Fruit fly (Drosophila melanogaster) whole organism, embryonic: ENCODE results near the gene Adck5.

ENCODE experiments used
- Atf3 ChIP-seq: fragments of 200-800 bp; sonication (Bioruptor generic); optimal IDR thresholded peaks from 3 replicates; lab custom pipeline; 2016; ENCODE audit warnings: missing biosample characterization, missing genetic modification characterization
- BEAF-32 ChIP-seq: fragments of 200-800 bp; sonication (Bioruptor generic); optimal IDR thresholded peaks from 3 replicates; lab custom pipeline; 2017; ENCODE audit warnings: missing biosample characterization, missing genetic modification characterization, mild to moderate bottlenecking, moderate library complexity, missing genetic modification reagents
- Bteb2 ChIP-seq: fragments of 200-800 bp; sonication (Bioruptor generic); optimal IDR thresholded peaks from 2 replicates; lab custom pipeline; 2016; ENCODE audit warnings: missing biosample characterization, missing genetic modification characterization
- CG10321 ChIP-seq: fragments of 200-800 bp; sonication (Bioruptor generic); IDR thresholded peaks from 2 replicates; pipeline ENCODE4 v1.3.6; 2022; ENCODE audit warnings: missing biosample characterization, missing genetic modification characterization
- CG17568 ChIP-seq: fragments of 200-800 bp; sonication (Bioruptor generic); optimal IDR thresholded peaks from 2 replicates; lab custom pipeline; 2018; ENCODE audit warnings: missing biosample characterization, mild to moderate bottlenecking, missing genetic modification characterization, moderate library complexity
- CG18599 ChIP-seq: fragments of 200-800 bp; sonication (Bioruptor generic); optimal IDR thresholded peaks from 3 replicates; lab custom pipeline; 2017; ENCODE audit warnings: missing biosample characterization, missing genetic modification characterization, mild to moderate bottlenecking, moderate library complexity, missing genetic modification reagents
- CG2116 ChIP-seq: fragments of 200-800 bp; sonication (Bioruptor generic); optimal IDR thresholded peaks from 3 replicates; lab custom pipeline; 2018; ENCODE audit warnings: missing biosample characterization, mild to moderate bottlenecking, missing genetic modification characterization
- CG2129 ChIP-seq: fragments of 200-800 bp; sonication (Bioruptor generic); IDR thresholded peaks from 2 replicates; pipeline ENCODE4 v1.3.6; 2022; ENCODE audit warnings: missing biosample characterization, missing genetic modification characterization; ENCODE audit not compliant: partially characterized antibody
- CG3407 ChIP-seq: fragments of 200-800 bp; sonication (Bioruptor generic); optimal IDR thresholded peaks from 2 replicates; lab custom pipeline; 2018; ENCODE audit warnings: missing biosample characterization, mild to moderate bottlenecking, missing genetic modification characterization
- CG3838 ChIP-seq: fragments of 200-800 bp; sonication (Bioruptor generic); optimal IDR thresholded peaks from 3 replicates; lab custom pipeline; 2016; ENCODE audit warnings: missing biosample characterization, missing genetic modification characterization
- CG4820 ChIP-seq: fragments of 200-800 bp; sonication (Bioruptor generic); optimal IDR thresholded peaks from 3 replicates; lab custom pipeline; 2016; ENCODE audit warnings: missing biosample characterization, missing genetic modification characterization
- CG4854 ChIP-seq: fragments of 200-800 bp; sonication (Bioruptor generic); optimal IDR thresholded peaks from 2 replicates; lab custom pipeline; 2016; ENCODE audit warnings: missing biosample characterization, missing genetic modification characterization, inconsistent platforms
- CG9215 ChIP-seq: fragments of 200-800 bp; sonication (Bioruptor generic); IDR thresholded peaks from 2 replicates; pipeline ENCODE4 v1.3.6; 2022; ENCODE audit warnings: missing biosample characterization, missing genetic modification characterization
- CG9437 ChIP-seq: fragments of 200-800 bp; sonication (Bioruptor generic); optimal IDR thresholded peaks from 2 replicates; lab custom pipeline; 2018; ENCODE audit warnings: missing biosample characterization, mild to moderate bottlenecking, missing genetic modification characterization
- CoRest ChIP-seq: fragments of 200-800 bp; sonication (Bioruptor generic); optimal IDR thresholded peaks from 3 replicates; lab custom pipeline; 2018; ENCODE audit warnings: missing biosample characterization, mild to moderate bottlenecking, missing genetic modification characterization, moderate library complexity
- Dbx ChIP-seq: fragments of 200-800 bp; sonication (Bioruptor generic); IDR thresholded peaks from 3 replicates; pipeline ENCODE4 v1.3.6; 2022; ENCODE audit warnings: missing biosample characterization, missing genetic modification characterization
- Hmx ChIP-seq: fragments of 200-800 bp; sonication (Bioruptor generic); optimal IDR thresholded peaks from 2 replicates; lab custom pipeline; 2016; ENCODE audit warnings: missing biosample characterization, missing genetic modification characterization
- Kr ChIP-seq: fragments of 200-800 bp; sonication (Bioruptor generic); optimal IDR thresholded peaks from 2 replicates; lab custom pipeline; 2017; ENCODE audit warnings: missing biosample characterization, mild to moderate bottlenecking, missing genetic modification characterization
- Lhr ChIP-seq: fragments of 200-800 bp; sonication (Bioruptor generic); optimal IDR thresholded peaks from 3 replicates; lab custom pipeline; 2017; ENCODE audit warnings: mild to moderate bottlenecking, missing biosample characterization, missing genetic modification reagents, missing genetic modification characterization
- Meics ChIP-seq: fragments of 200-800 bp; sonication (Bioruptor generic); optimal IDR thresholded peaks from 2 replicates; lab custom pipeline; 2017; ENCODE audit warnings: missing biosample characterization, mild to moderate bottlenecking, missing genetic modification characterization
- Nf-YA ChIP-seq: fragments of 200-800 bp; sonication (Bioruptor generic); IDR thresholded peaks from 2 replicates; pipeline ENCODE4 v1.3.6; 2022; ENCODE audit warnings: missing biosample characterization, missing genetic modification characterization
- Nf-YB ChIP-seq: fragments of 200-800 bp; sonication (Bioruptor generic); optimal IDR thresholded peaks from 3 replicates; lab custom pipeline; 2019; ENCODE audit warnings: missing biosample characterization, mild to moderate bottlenecking, missing genetic modification characterization, moderate library complexity
- Poxn ChIP-seq: fragments of 200-800 bp; sonication (Bioruptor generic); IDR thresholded peaks from 2 replicates; pipeline ENCODE4 v1.3.6; 2022; ENCODE audit warnings: missing biosample characterization, missing genetic modification characterization
- Sin3A ChIP-seq: fragments of >200 bp; optimal IDR thresholded peaks from 2 replicates; lab custom pipeline; 2018
- Xrp1 ChIP-seq: fragments of 200-800 bp; sonication (Bioruptor generic); IDR thresholded peaks from 2 replicates; pipeline ENCODE4 v1.3.6; 2022; ENCODE audit warnings: missing biosample characterization, missing genetic modification characterization
- abd-A ChIP-seq: fragments of 200-800 bp; sonication (Bioruptor generic); optimal IDR thresholded peaks from 3 replicates; lab custom pipeline; 2019; ENCODE audit warnings: missing biosample characterization, mild to moderate bottlenecking, missing genetic modification characterization, moderate library complexity
- ara ChIP-seq: fragments of 200-800 bp; sonication (Bioruptor generic); IDR thresholded peaks from 2 replicates; pipeline ENCODE4 v1.3.6; 2022; ENCODE audit warnings: missing biosample characterization, missing genetic modification characterization
- bcd ChIP-seq: fragments of 200-800 bp; sonication (Bioruptor generic); optimal IDR thresholded peaks from 2 replicates; lab custom pipeline; 2017; ENCODE audit warnings: missing biosample characterization, mild to moderate bottlenecking, missing genetic modification characterization
- bowl ChIP-seq: fragments of 200-800 bp; sonication (Bioruptor generic); IDR thresholded peaks from 2 replicates; pipeline ENCODE4 v1.3.6; 2022; ENCODE audit warnings: missing biosample characterization, missing genetic modification characterization
- bsh ChIP-seq, 2 experiments: fragments of 200-800 bp; sonication (Bioruptor generic); optimal IDR thresholded peaks; 2 replicates each; lab custom pipeline; 2017 to 2018; ENCODE audit warnings: mild to moderate bottlenecking in 2 of 2, missing biosample characterization in 2 of 2, missing genetic modification characterization in 2 of 2, moderate library complexity in 1 of 2
- crc ChIP-seq: fragments of 200-800 bp; sonication (Bioruptor generic); optimal IDR thresholded peaks from 2 replicates; lab custom pipeline; 2016; ENCODE audit warnings: missing biosample characterization, missing genetic modification characterization
- dm ChIP-seq: fragments of 200-800 bp; sonication (Bioruptor generic); optimal IDR thresholded peaks from 3 replicates; lab custom pipeline; 2016; ENCODE audit warnings: missing biosample characterization, missing genetic modification characterization
- ewg ChIP-seq: fragments of 200-800 bp; sonication (Bioruptor generic); optimal IDR thresholded peaks from 3 replicates; lab custom pipeline; 2017; ENCODE audit warnings: mild to moderate bottlenecking, missing biosample characterization, missing genetic modification reagents, missing genetic modification characterization
- fd64A ChIP-seq: fragments of 200-800 bp; sonication (Bioruptor generic); optimal IDR thresholded peaks from 3 replicates; lab custom pipeline; 2018; ENCODE audit warnings: missing biosample characterization, mild to moderate bottlenecking, missing genetic modification characterization
- gce ChIP-seq: fragments of 200-800 bp; sonication (Bioruptor generic); IDR thresholded peaks from 3 replicates; pipeline ENCODE4 v1.3.6; 2022; ENCODE audit warnings: missing biosample characterization, missing genetic modification characterization
- grau ChIP-seq: fragments of 200-800 bp; optimal IDR thresholded peaks from 3 replicates; lab custom pipeline; 2019; ENCODE audit warnings: missing biosample characterization, mild to moderate bottlenecking, missing genetic modification characterization, moderate library complexity
- grn ChIP-seq: fragments of 200-800 bp; sonication (Bioruptor generic); optimal IDR thresholded peaks from 3 replicates; lab custom pipeline; 2017; ENCODE audit warnings: missing biosample characterization, missing genetic modification characterization
- hbn ChIP-seq: fragments of 200-800 bp; sonication (Bioruptor generic); IDR thresholded peaks from 2 replicates; pipeline ENCODE4 v1.3.6; 2022; ENCODE audit warnings: missing biosample characterization, missing genetic modification characterization; ENCODE audit not compliant: partially characterized antibody
- klu ChIP-seq: fragments of 200-800 bp; sonication (Bioruptor generic); IDR thresholded peaks from 2 replicates; pipeline ENCODE4 v1.3.6; 2022; ENCODE audit warnings: missing biosample characterization, missing genetic modification characterization
- mam ChIP-seq: fragments of 200-800 bp; sonication (Bioruptor generic); optimal IDR thresholded peaks from 3 replicates; lab custom pipeline; 2016; ENCODE audit warnings: missing biosample characterization, missing genetic modification characterization
- mld ChIP-seq: fragments of 200-800 bp; sonication (Bioruptor generic); IDR thresholded peaks from 3 replicates; pipeline ENCODE4 v1.3.6; 2022; ENCODE audit warnings: missing biosample characterization, missing genetic modification characterization; ENCODE audit not compliant: partially characterized antibody
- scrt ChIP-seq: fragments of 200-800 bp; sonication (Bioruptor generic); optimal IDR thresholded peaks from 2 replicates; lab custom pipeline; 2018; ENCODE audit warnings: missing biosample characterization, mild to moderate bottlenecking, missing genetic modification characterization, moderate library complexity
- sens ChIP-seq: fragments of 200-800 bp; sonication (Bioruptor generic); peaks from one replicate; lab custom pipeline; 2016; ENCODE audit warnings: missing biosample characterization, missing genetic modification characterization
- sim ChIP-seq: fragments of 200-800 bp; sonication (Bioruptor generic); IDR thresholded peaks from 2 replicates; pipeline ENCODE4 v1.3.6; 2022; ENCODE audit warnings: missing biosample characterization, missing genetic modification characterization
- tgo ChIP-seq: fragments of 200-800 bp; sonication (Bioruptor generic); IDR thresholded peaks from 3 replicates; pipeline ENCODE4 v1.3.6; 2022; ENCODE audit warnings: missing biosample characterization, missing genetic modification characterization
- tup ChIP-seq: fragments of 200-800 bp; sonication (Bioruptor generic); optimal IDR thresholded peaks from 2 replicates; lab custom pipeline; 2016; ENCODE audit warnings: missing biosample characterization, mild to moderate bottlenecking, missing genetic modification characterization, moderate library complexity
- wdn ChIP-seq: fragments of 200-800 bp; sonication (Bioruptor generic); IDR thresholded peaks from 2 replicates; pipeline ENCODE4 v1.3.6; 2022; ENCODE audit warnings: missing biosample characterization, missing genetic modification characterization
- wor ChIP-seq: fragments of 200-800 bp; sonication (Bioruptor generic); IDR thresholded peaks from 2 replicates; pipeline ENCODE4 v1.3.6; 2022; ENCODE audit warnings: missing biosample characterization, missing genetic modification characterization
- zen2 ChIP-seq: fragments of 200-800 bp; sonication (Bioruptor generic); IDR thresholded peaks from 3 replicates; pipeline ENCODE4 v1.3.6; 2022; ENCODE audit warnings: missing biosample characterization, missing genetic modification characterization; ENCODE audit not compliant: partially characterized antibody

The Adck5 gene

DNA sequence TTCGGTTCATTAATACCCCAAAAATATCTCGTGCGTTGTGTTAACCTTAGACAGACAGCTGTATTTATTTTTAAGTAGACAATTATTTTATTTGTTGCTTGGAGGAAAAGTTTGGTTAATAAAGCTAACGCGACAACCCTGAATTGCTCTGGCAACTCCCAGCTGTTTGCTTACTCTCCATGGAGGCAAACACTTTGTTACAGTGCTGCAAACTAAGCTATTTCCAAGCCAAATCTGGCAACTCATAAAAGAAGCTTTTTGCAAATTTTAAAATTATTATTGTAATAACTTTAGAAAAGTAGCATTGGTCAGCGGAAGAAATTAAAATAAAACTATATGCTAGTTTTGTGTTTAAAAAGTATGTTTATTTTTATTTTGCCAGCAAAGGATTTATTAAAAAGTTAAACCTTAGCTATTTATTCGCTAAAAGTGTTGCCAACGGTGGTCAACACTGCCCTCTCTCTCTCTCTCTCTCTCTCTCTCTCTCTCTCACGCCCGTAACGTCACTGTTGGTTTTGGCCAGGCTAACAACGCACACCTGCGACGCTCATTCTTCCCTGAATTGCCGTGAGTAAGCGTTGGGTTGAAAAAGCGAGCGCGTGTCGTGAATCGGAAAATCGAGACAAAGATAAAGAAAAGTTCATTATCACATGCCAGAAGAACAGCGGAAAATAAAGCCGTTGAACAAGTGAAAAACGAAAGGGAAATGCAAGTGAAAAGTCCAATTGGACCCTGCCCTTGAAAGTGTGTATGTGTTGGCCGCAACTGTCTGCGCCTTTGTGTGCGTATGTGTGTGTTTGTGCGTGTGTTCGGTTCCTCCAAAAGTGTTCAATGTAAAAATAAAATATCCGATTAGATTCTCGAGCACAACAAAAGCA is 45.9 kb downstream of the Adck5 start (continued):
- peak; percentile 96 for TF ChIP-seq Dbx (GFP tag; lab: Robert Waterston, UW)
- peak; percentile 63 for TF ChIP-seq Hmx (GFP tag; lab: Kevin White, UChicago)
- TF ChIP-seq sim (GFP tag; lab: Robert Waterston, UW): peak; percentile 85
- peak; percentile 83 for TF ChIP-seq klu (GFP tag; lab: Robert Waterston, UW)
- TF ChIP-seq zen2 (GFP tag; lab: Robert Waterston, UW): no peak
- peak; percentile 85 for TF ChIP-seq CG9215 (GFP tag; lab: Robert Waterston, UW)
- TF ChIP-seq CG9437: peak; percentile 71
- TF ChIP-seq Atf3: peak; percentile 79
- peak; percentile 91 for TF ChIP-seq Meics (GFP tag; lab: Kevin White, UChicago)
- TF ChIP-seq CG3407 (GFP tag; lab: Kevin White, UChicago): peak; percentile 69
- peak; percentile 77 for TF ChIP-seq fd64A (GFP tag; lab: Kevin White, UChicago)
- TF ChIP-seq Bteb2 (GFP tag; lab: Kevin White, UChicago): peak; percentile 93
- peak; percentile 93 for TF ChIP-seq Xrp1
- peak; percentile 76 for TF ChIP-seq CG17568 (GFP tag; lab: Kevin White, UChicago)
- peak; percentile 47 for TF ChIP-seq CG3838
- peak; percentile 73 for TF ChIP-seq CG10321
- peak; percentile 84 for TF ChIP-seq CG4820 (GFP tag; lab: Kevin White, UChicago)
- TF ChIP-seq grau: peak; percentile 83
- TF ChIP-seq Nf-YA (GFP tag; lab: Robert Waterston, UW): peak; percentile 86
- peak; percentile 16 for TF ChIP-seq abd-A (tag; lab: Kevin White, UChicago)
- peak; percentile 69 for TF ChIP-seq CG4854 (GFP tag; lab: Kevin White, UChicago)
- TF ChIP-seq mam (GFP tag; lab: Kevin White, UChicago): peak; percentile 87
- TF ChIP-seq bowl (GFP tag; lab: Robert Waterston, UW): peak; percentile 82
- TF ChIP-seq bcd (GFP tag; lab: Kevin White, UChicago): peak; percentile 84
- TF ChIP-seq CG2116: peak; percentile 69
- peak; percentile 98 for TF ChIP-seq sens (GFP tag; lab: Kevin White, UChicago)
- TF ChIP-seq gce (GFP tag; lab: Robert Waterston, UW): peak; percentile 93
- no peak for TF ChIP-seq mld (GFP tag; lab: Robert Waterston, UW)
- peak; percentile 94 for TF ChIP-seq wdn (GFP tag; lab: Robert Waterston, UW)
- TF ChIP-seq crc (GFP tag; lab: Kevin White, UChicago): peak; percentile 77
- peak; percentile 66 for TF ChIP-seq ewg (GFP tag; lab: Kevin White, UChicago)
- TF ChIP-seq tup: peak; percentile 82
- TF ChIP-seq CoRest: peak; percentile 81
- no peak for TF ChIP-seq BEAF-32 (GFP tag; lab: Kevin White, UChicago)
- peak; percentile 96 for TF ChIP-seq CG18599
- TF ChIP-seq CG2129 (GFP tag; lab: Robert Waterston, UW): no peak
- TF ChIP-seq Poxn (GFP tag; lab: Robert Waterston, UW): peak; percentile 86
- TF ChIP-seq ara: peak; percentile 94
- TF ChIP-seq Kr (GFP tag; lab: Kevin White, UChicago): no peak
- TF ChIP-seq dm (GFP tag; lab: Kevin White, UChicago): peak; percentile 9
- TF ChIP-seq bsh (GFP tag; optimal IDR thresholded peaks at IDR 0.05; lab: Kevin White, UChicago): peak; percentile 59 to 84
- TF ChIP-seq scrt: peak; percentile 75
- TF ChIP-seq hbn (GFP tag; lab: Robert Waterston, UW): 0 out of 2 replicates have a peak, but pooled peaks have one; percentile 7
- TF ChIP-seq Nf-YB: peak; percentile 48
- TF ChIP-seq grn (GFP tag; lab: Kevin White, UChicago): peak; percentile 38
- peak; percentile 94 for TF ChIP-seq tgo
- peak; percentile 75 for TF ChIP-seq wor
- TF ChIP-seq Sin3A: peak; percentile 17
- peak; percentile 49 for TF ChIP-seq Lhr
